Worm (Caenorhabditis elegans) whole organism, L1 larva: ENCODE data around the gene Y54G2A.45.

Experiments
- C04F5.9 ChIP-seq: sonication (generic microtip); optimal IDR thresholded peaks from 2 replicates; lab custom pipeline; 2016; ENCODE audit warnings: missing genetic modification characterization, missing compliant biosample characterization
- C34B4.2 ChIP-seq: sonication (generic microtip); optimal IDR thresholded peaks from 2 replicates; lab custom pipeline; 2017; ENCODE audit warnings: mild to moderate bottlenecking, missing genetic modification characterization, missing compliant biosample characterization
- F16B12.6 ChIP-seq: fragments of 150-350 bp; optimal IDR thresholded peaks from 2 replicates; lab custom pipeline; 2014; ENCODE audit warnings: missing biosample characterization, missing genetic modification characterization
- aha-1 ChIP-seq: fragments of 150-350 bp; optimal IDR thresholded peaks from 2 replicates; lab custom pipeline; 2014; ENCODE audit warnings: missing biosample characterization, missing genetic modification characterization
- ceh-8 ChIP-seq: fragments of 200-800 bp; sonication (Bioruptor generic); optimal IDR thresholded peaks from 2 replicates; lab custom pipeline; 2018; ENCODE audit warnings: mild to moderate bottlenecking, missing genetic modification characterization, moderate library complexity, missing compliant biosample characterization
- ceh-82 ChIP-seq, 3 experiments: fragments of 150-350 bp in 1 of 3; sonication (generic microtip) in 2 of 3; optimal IDR thresholded peaks; 2 replicates each; lab custom pipeline; 2014 to 2017; ENCODE audit warnings: missing biosample characterization in 3 of 3, missing genetic modification characterization in 3 of 3
- ceh-90 ChIP-seq: sonication (generic microtip); optimal IDR thresholded peaks from 2 replicates; lab custom pipeline; 2016; ENCODE audit warnings: missing genetic modification characterization, missing compliant biosample characterization
- ces-1 ChIP-seq: fragments of 150-350 bp; optimal IDR thresholded peaks from 2 replicates; lab custom pipeline; 2014; ENCODE audit warnings: missing biosample characterization, missing genetic modification reagents, missing genetic modification characterization
- dpl-1 ChIP-seq, 3 experiments: fragments of 150-350 bp in 2 of 3; sonication (generic microtip) in 1 of 3; optimal IDR thresholded peaks; 2 replicates each; lab custom pipeline; 2014 to 2017; ENCODE audit warnings: missing biosample characterization in 3 of 3, missing genetic modification characterization in 3 of 3, missing genetic modification reagents in 3 of 3
- efl-1 ChIP-seq, 4 experiments: fragments of 150-350 bp; optimal IDR thresholded peaks in 3 of 4; peaks in 1 of 4; 1 replicate in 1 of 4; 2 replicates in 3 of 4; lab custom pipeline; 2014; ENCODE audit warnings: missing biosample characterization in 2 of 4, missing genetic modification characterization in 2 of 4, missing genetic modification reagents in 2 of 4
- efl-3 ChIP-seq: fragments of 200-800 bp; sonication (Bioruptor generic); optimal IDR thresholded peaks from 2 replicates; lab custom pipeline; 2018; ENCODE audit warnings: mild to moderate bottlenecking, missing genetic modification characterization, missing compliant biosample characterization
- egl-27 ChIP-seq, 2 experiments: fragments of 150-350 bp in 1 of 2; sonication (generic microtip); optimal IDR thresholded peaks; 3 replicates each; lab custom pipeline; 2017 to 2018; ENCODE audit warnings: missing biosample characterization in 2 of 2, missing genetic modification characterization in 2 of 2, missing genetic modification reagents in 2 of 2
- elt-2 ChIP-seq: sonication (generic microtip); optimal IDR thresholded peaks from 2 replicates; lab custom pipeline; 2016; ENCODE audit warnings: missing genetic modification characterization, mild to moderate bottlenecking, inconsistent platforms, missing compliant biosample characterization, missing genetic modification reagents
- ets-5 ChIP-seq: fragments of 200-800 bp; sonication (Bioruptor generic); IDR thresholded peaks from 2 replicates; pipeline ENCODE4 v1.3.6; 2022; ENCODE audit warnings: missing genetic modification characterization, missing compliant biosample characterization
- fkh-4 ChIP-seq: sonication (generic microtip); optimal IDR thresholded peaks from 2 replicates; lab custom pipeline; 2016; ENCODE audit warnings: missing compliant biosample characterization, missing genetic modification characterization, borderline replicate concordance
- fkh-8 ChIP-seq: sonication (generic microtip); optimal IDR thresholded peaks from 2 replicates; lab custom pipeline; 2016; ENCODE audit warnings: mild to moderate bottlenecking, missing genetic modification characterization, missing compliant biosample characterization
- fos-1 ChIP-seq: fragments of 150-350 bp; optimal IDR thresholded peaks from 2 replicates; lab custom pipeline; 2014; ENCODE audit warnings: missing biosample characterization, missing genetic modification characterization
- grh-1 ChIP-seq: fragments of 200-800 bp; sonication (Bioruptor generic); IDR thresholded peaks from 2 replicates; pipeline ENCODE4 v1.3.6; 2022; ENCODE audit warnings: missing genetic modification reagents, missing genetic modification characterization, missing compliant biosample characterization
- hlh-17 ChIP-seq: fragments of 200-800 bp; sonication (Bioruptor generic); optimal IDR thresholded peaks from 2 replicates; lab custom pipeline; 2018; ENCODE audit warnings: missing genetic modification characterization, mild to moderate bottlenecking, missing compliant biosample characterization, moderate library complexity, borderline replicate concordance
- hpl-2 ChIP-seq: fragments of 150-350 bp; optimal IDR thresholded peaks from 2 replicates; lab custom pipeline; 2014; ENCODE audit warnings: missing biosample characterization, missing genetic modification reagents, missing genetic modification characterization
- irx-1 ChIP-seq: sonication (generic microtip); optimal IDR thresholded peaks from 2 replicates; lab custom pipeline; 2016; ENCODE audit warnings: missing genetic modification characterization, missing compliant biosample characterization
- isw-1 ChIP-seq: fragments of 200-800 bp; sonication (Bioruptor generic); IDR thresholded peaks from 2 replicates; pipeline ENCODE4 v1.3.6; 2022; ENCODE audit warnings: missing genetic modification characterization, missing compliant biosample characterization
- lin-13 ChIP-seq: fragments of 150-350 bp; optimal IDR thresholded peaks from 2 replicates; lab custom pipeline; 2014; ENCODE audit warnings: missing biosample characterization, missing genetic modification reagents, missing genetic modification characterization
- lin-14 ChIP-seq: fragments of 200-800 bp; sonication (Bioruptor generic); optimal IDR thresholded peaks from 2 replicates; lab custom pipeline; 2018; ENCODE audit warnings: mild to moderate bottlenecking, missing genetic modification characterization, moderate library complexity, missing compliant biosample characterization
- lin-15B ChIP-seq: fragments of 150-350 bp; sonication (generic microtip); optimal IDR thresholded peaks from 3 replicates; lab custom pipeline; 2014; ENCODE audit warnings: missing biosample characterization, missing genetic modification characterization
- lin-35 ChIP-seq, 2 experiments: fragments of 150-350 bp; optimal IDR thresholded peaks; 2 replicates each; lab custom pipeline; 2014; ENCODE audit warnings: missing biosample characterization in 2 of 2, missing genetic modification characterization in 2 of 2, missing genetic modification reagents in 2 of 2
- lin-39 ChIP-seq: fragments of 150-350 bp; optimal IDR thresholded peaks from 2 replicates; lab custom pipeline; 2014; ENCODE audit warnings: missing biosample characterization, missing genetic modification reagents, missing genetic modification characterization
- lir-3 ChIP-seq: sonication (generic microtip); optimal IDR thresholded peaks from 2 replicates; lab custom pipeline; 2016; ENCODE audit warnings: mild to moderate bottlenecking, missing genetic modification characterization, moderate library complexity, missing compliant biosample characterization; ENCODE audit not compliant: poor library complexity
- lsy-2 ChIP-seq, 2 experiments: fragments of 150-350 bp; optimal IDR thresholded peaks; 2 replicates each; lab custom pipeline; 2014; ENCODE audit warnings: missing biosample characterization in 2 of 2, missing genetic modification characterization in 2 of 2
- mep-1 ChIP-seq: fragments of 150-350 bp; optimal IDR thresholded peaks from 2 replicates; lab custom pipeline; 2014; ENCODE audit warnings: missing biosample characterization, missing genetic modification characterization
- nhr-11 ChIP-seq: fragments of 150-350 bp; optimal IDR thresholded peaks from 2 replicates; lab custom pipeline; 2014; ENCODE audit warnings: missing biosample characterization, missing genetic modification characterization
- nhr-19 ChIP-seq: fragments of 200-800 bp; sonication (Bioruptor generic); conservative IDR thresholded peaks from 2 replicates; pipeline ENCODE4 v1.3.6; 2022; ENCODE audit warnings: missing genetic modification characterization, missing compliant biosample characterization
- nhr-20 ChIP-seq: sonication (generic microtip); optimal IDR thresholded peaks from 2 replicates; lab custom pipeline; 2016; ENCODE audit warnings: mild to moderate bottlenecking, missing genetic modification characterization, missing compliant biosample characterization
- nhr-28 ChIP-seq: fragments of 150-350 bp; optimal IDR thresholded peaks from 2 replicates; lab custom pipeline; 2014; ENCODE audit warnings: missing biosample characterization, missing genetic modification characterization
- nhr-47 ChIP-seq: sonication (generic microtip); optimal IDR thresholded peaks from 2 replicates; lab custom pipeline; 2016; ENCODE audit warnings: mild to moderate bottlenecking, missing genetic modification characterization, moderate library complexity, missing compliant biosample characterization
- nhr-76 ChIP-seq: sonication (generic microtip); optimal IDR thresholded peaks from 2 replicates; lab custom pipeline; 2017; ENCODE audit warnings: missing biosample characterization, missing genetic modification characterization
- nhr-77 ChIP-seq: fragments of 150-350 bp; optimal IDR thresholded peaks from 2 replicates; lab custom pipeline; 2014; ENCODE audit warnings: missing biosample characterization, missing genetic modification characterization
- nhr-84 ChIP-seq: sonication (generic microtip); optimal IDR thresholded peaks from 2 replicates; lab custom pipeline; 2017; ENCODE audit warnings: missing biosample characterization, missing genetic modification characterization
- pqm-1 ChIP-seq: sonication (generic microtip); optimal IDR thresholded peaks from 3 replicates; lab custom pipeline; 2017; ENCODE audit warnings: missing biosample characterization, missing genetic modification characterization
- rnt-1 ChIP-seq: sonication (generic microtip); optimal IDR thresholded peaks from 2 replicates; lab custom pipeline; 2016; ENCODE audit warnings: mild to moderate bottlenecking, missing genetic modification characterization, moderate library complexity, missing compliant biosample characterization
- snu-23 ChIP-seq: sonication (generic microtip); optimal IDR thresholded peaks from 2 replicates; lab custom pipeline; 2016; ENCODE audit warnings: missing genetic modification characterization, missing compliant biosample characterization
- sox-4 ChIP-seq: sonication (generic microtip); optimal IDR thresholded peaks from 2 replicates; lab custom pipeline; 2016; ENCODE audit warnings: missing genetic modification characterization, missing compliant biosample characterization
- sptf-1 ChIP-seq: fragments of 150-350 bp; optimal IDR thresholded peaks from 2 replicates; lab custom pipeline; 2014; ENCODE audit warnings: missing biosample characterization, missing genetic modification characterization
- swsn-7 ChIP-seq: sonication (generic microtip); optimal IDR thresholded peaks from 2 replicates; lab custom pipeline; 2016; ENCODE audit warnings: missing genetic modification characterization, missing compliant biosample characterization
- tlp-1 ChIP-seq: fragments of 150-350 bp; optimal IDR thresholded peaks from 2 replicates; lab custom pipeline; 2014; ENCODE audit warnings: missing biosample characterization, missing genetic modification characterization
- unc-130 ChIP-seq: fragments of 150-350 bp; optimal IDR thresholded peaks from 2 replicates; lab custom pipeline; 2017; ENCODE audit warnings: missing biosample characterization, missing genetic modification characterization, inconsistent platforms
- unc-62 ChIP-seq: fragments of 150-350 bp; optimal IDR thresholded peaks from 2 replicates; lab custom pipeline; 2014; ENCODE audit warnings: missing biosample characterization, missing genetic modification reagents, missing genetic modification characterization
- vab-15 ChIP-seq: sonication (generic microtip); optimal IDR thresholded peaks from 2 replicates; lab custom pipeline; 2017; ENCODE audit warnings: missing genotype, mild to moderate bottlenecking, missing genetic modification characterization, missing compliant biosample characterization
- xbp-1 ChIP-seq: sonication (generic microtip); optimal IDR thresholded peaks from 2 replicates; lab custom pipeline; 2016; ENCODE audit warnings: missing genetic modification characterization, missing compliant biosample characterization
- zag-1 ChIP-seq: fragments of 150-350 bp; optimal IDR thresholded peaks from 2 replicates; lab custom pipeline; 2014; ENCODE audit warnings: missing biosample characterization, missing genetic modification characterization
- zip-4 ChIP-seq: fragments of 200-800 bp; sonication (Bioruptor generic); optimal IDR thresholded peaks from 2 replicates; lab custom pipeline; 2018; ENCODE audit warnings: mild to moderate bottlenecking, missing genetic modification characterization, moderate library complexity, missing compliant biosample characterization
- ztf-11 ChIP-seq, 2 experiments: sonication (generic microtip); optimal IDR thresholded peaks; 2 replicates each; lab custom pipeline; 2016 to 2017; ENCODE audit warnings: missing genetic modification characterization in 2 of 2, missing biosample characterization in 1 of 2, missing compliant biosample characterization in 1 of 2
- ztf-4 ChIP-seq: fragments of 150-350 bp; optimal IDR thresholded peaks from 2 replicates; lab custom pipeline; 2014; ENCODE audit warnings: missing biosample characterization, missing genetic modification characterization

Y54G2A.45 gene

ce11 chrIV:2774500-2774899 lies 31.2 kb upstream of the Y54G2A.45 start (continued):
- TF ChIP-seq efl-1 (optimal IDR thresholded peaks at IDR 0.05; lab: Kevin White, UChicago) (peak; percentile 69 to 71), efl-1 (GFP tag; optimal IDR thresholded peaks at IDR 0.05 in 1 of 2; lab: Kevin White, UChicago) (peak; percentile 62 to 96), efl-3 (GFP tag; lab: Kevin White, UChicago) (no peak), fos-1 (peak; percentile 72), ceh-90 (no peak), lin-39 (tag; lab: Kevin White, UChicago) (no peak), F16B12.6 (no peak), unc-130 (tag; lab: Kevin White, UChicago) (peak; percentile 37), ceh-82 (tag; optimal IDR thresholded peaks at IDR 0.05; lab: Kevin White, UChicago) (peak; percentile 12 to 75 (median 55)), zip-4 (GFP tag; lab: Kevin White, UChicago) (no peak), snu-23 (GFP tag; lab: Kevin White, UChicago) (peak; percentile 93), sox-4 (tag; lab: Kevin White, UChicago) (no peak), irx-1 (tag; lab: Kevin White, UChicago) (peak; percentile 45), lin-15B (no peak), egl-27 (tag; optimal IDR thresholded peaks at IDR 0.05; lab: Kevin White, UChicago) (no peak), nhr-28 (tag; lab: Kevin White, UChicago) (no peak), ces-1 (GFP tag; lab: Kevin White, UChicago) (no peak), hpl-2 (GFP tag; lab: Kevin White, UChicago) (peak; percentile 65), sptf-1 (tag; lab: Kevin White, UChicago) (no peak), nhr-76 (no peak), ceh-8 (GFP tag; lab: Kevin White, UChicago) (peak; percentile 48), lsy-2 (tag; optimal IDR thresholded peaks at IDR 0.05; lab: Kevin White, UChicago) (peak; percentile 79 to 84), nhr-47 (peak; percentile 81), unc-62 (GFP tag; lab: Kevin White, UChicago) (no peak), nhr-11 (peak; percentile 35), C04F5.9 (tag; lab: Kevin White, UChicago) (peak; percentile 43), dpl-1 (GFP tag; optimal IDR thresholded peaks at IDR 0.05; lab: Kevin White, UChicago) (peak; percentile 49 to 68 (median 67)), C34B4.2 (tag; lab: Kevin White, UChicago) (no peak), isw-1 (GFP tag; lab: Robert Waterston, UW) (peak; percentile 55), grh-1 (GFP tag; lab: Robert Waterston, UW) (peak; percentile 95), lin-14 (GFP tag; lab: Kevin White, UChicago) (peak; percentile 94), pqm-1 (tag; lab: Kevin White, UChicago) (no peak), ztf-11 (tag; optimal IDR thresholded peaks at IDR 0.05; lab: Kevin White, UChicago) (no peak), lin-13 (GFP tag; lab: Kevin White, UChicago) (peak; percentile 79), vab-15 (no peak), mep-1 (tag; lab: Kevin White, UChicago) (peak; percentile 94), zag-1 (tag; lab: Kevin White, UChicago) (no peak), hlh-17 (GFP tag; lab: Kevin White, UChicago) (no peak), elt-2 (tag; lab: Kevin White, UChicago) (peak; percentile 16), lin-35 (GFP tag; optimal IDR thresholded peaks at IDR 0.05; lab: Kevin White, UChicago) (peak; percentile 75 to 88), rnt-1 (tag; lab: Kevin White, UChicago) (peak; percentile 90), lir-3 (tag; lab: Kevin White, UChicago) (peak; percentile 62), nhr-84 (tag; lab: Kevin White, UChicago) (no peak), nhr-20 (tag; lab: Kevin White, UChicago) (peak; percentile 93), xbp-1 (tag; lab: Kevin White, UChicago) (peak; percentile 63), tlp-1 (tag; lab: Kevin White, UChicago) (no peak), fkh-4 (no peak), swsn-7 (peak; percentile 84), ztf-4 (tag; lab: Kevin White, UChicago) (peak; percentile 70), ets-5 (GFP tag; lab: Robert Waterston, UW) (no peak), nhr-19 (GFP tag; lab: Robert Waterston, UW) (peak; percentile 92), nhr-77 (peak; percentile 58), aha-1 (tag; lab: Kevin White, UChicago) (no peak), fkh-8 (peak; percentile 10)
